Worm (Caenorhabditis elegans) whole organism, L4/young adult: ENCODE measurements around the gene T26H8.5.
"Not testable (repeated sequence)": the region's sequence is repeated elsewhere in the genome, so short reads cannot be mapped to it uniquely, and the experiment has no call there.

Experiments
- W03F9.2 ChIP-seq: fragments of 150-350 bp; optimal IDR thresholded peaks from 2 replicates; lab custom pipeline; 2014; ENCODE audit warnings: missing biosample characterization, missing genetic modification characterization
- dao-5 ChIP-seq: sonication (generic microtip); optimal IDR thresholded peaks from 2 replicates; lab custom pipeline; 2016; ENCODE audit warnings: missing genotype, missing genetic modification characterization, moderate library complexity, missing compliant biosample characterization
- him-1 ChIP-seq: sonication (generic microtip); optimal IDR thresholded peaks from 2 replicates; lab custom pipeline; 2016; ENCODE audit warnings: missing genotype, missing genetic modification reagents, missing genetic modification characterization, missing compliant biosample characterization

T26H8.5 gene

ce11 chrV:15281279-15281949, 24.0 kb downstream of the T26H8.5 start, which contains the start of the genes srw-19 and srx-51:
TSS of gene srw-19 (minus strand) at chrV:15281379.
TSS of gene srx-51 (plus strand) at chrV:15281899.
- TF ChIP-seq dao-5 (tag; lab: Kevin White, UChicago), result no peak
- TF ChIP-seq W03F9.2, result no peak
- no peak for TF ChIP-seq him-1

- TF ChIP-seq W03F9.2 (no peak), him-1 (no peak), dao-5 (tag; lab: Kevin White, UChicago) (no peak)
Observed at ce11 chrV:15276915-15277314, 28.5 kb downstream of the T26H8.5 start, which contains the start of gene srw-17. TSS of gene srw-17 (minus strand) at chrV:15277015.

ce11 chrV:15274757-15275156, 30.6 kb downstream of the T26H8.5 start, which contains the start of gene srw-16:
TSS of gene srw-16 (minus strand) at chrV:15274857.
- no peak for TF ChIP-seq him-1
- TF ChIP-seq dao-5 (tag; lab: Kevin White, UChicago), result no peak
- no peak for TF ChIP-seq W03F9.2

DNA sequence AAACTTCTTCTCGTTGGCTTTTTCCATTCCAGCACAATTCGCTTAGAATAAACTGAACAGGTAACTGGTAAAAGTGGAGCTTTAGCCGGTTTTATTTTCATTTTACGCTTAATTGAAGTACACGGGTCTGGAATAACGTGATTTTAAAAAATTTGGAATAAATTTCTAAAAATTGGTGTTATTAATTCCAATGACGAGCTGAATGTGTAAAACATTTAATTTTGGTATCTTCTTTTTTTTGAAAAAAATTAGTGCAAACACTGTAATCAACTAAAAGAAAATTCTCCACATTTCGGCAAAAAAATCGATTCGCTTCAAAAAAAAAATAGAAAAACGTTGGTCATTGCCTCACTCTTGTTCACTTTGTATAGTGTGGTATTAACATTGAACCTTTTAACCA, 33.1 kb downstream of the T26H8.5 start, which contains the start of gene T10H4.4:
TSS of gene T10H4.4 (minus strand) at position 101 of the 400 bp plus-strand sequence.
- no peak for TF ChIP-seq dao-5 (tag; lab: Kevin White, UChicago)
- no peak for TF ChIP-seq him-1
- TF ChIP-seq W03F9.2, result no peak

DNA sequence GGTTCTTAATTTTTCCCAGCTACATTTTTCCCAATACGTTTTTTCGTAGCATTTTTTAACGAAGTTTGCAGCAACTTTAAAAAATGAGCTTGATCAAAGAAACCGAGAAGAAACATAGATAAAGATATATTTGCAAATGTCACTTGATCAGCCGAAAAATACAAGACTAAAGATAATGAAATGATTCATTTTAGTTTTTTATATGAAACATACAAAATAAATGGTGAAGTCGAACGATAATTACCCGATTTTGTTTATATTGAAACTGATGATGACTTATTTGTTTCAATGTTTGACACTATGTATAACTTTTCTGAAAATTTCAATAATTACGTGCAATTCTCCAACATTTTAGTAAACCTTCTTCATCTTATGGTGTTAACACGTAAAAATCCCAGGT, 37.1 kb downstream of the T26H8.5 start, which contains the start of gene srw-22:
TSS of gene srw-22 (plus strand) at position 301 of the 400 bp plus-strand sequence.
- TF ChIP-seq dao-5 (tag; lab: Kevin White, UChicago) (no peak), him-1 (no peak), W03F9.2 (no peak)

- TF ChIP-seq dao-5 (tag; lab: Kevin White, UChicago), result no peak
- TF ChIP-seq W03F9.2, result no peak
- no peak for TF ChIP-seq him-1
Observed at ce11 chrV:15267405-15267804, 38.0 kb downstream of the T26H8.5 start, which contains the start of gene T10H4.13. TSS of gene T10H4.13 (minus strand) at chrV:15267505.

- TF ChIP-seq dao-5 (tag; lab: Kevin White, UChicago), result no peak
- TF ChIP-seq W03F9.2, result no peak
- TF ChIP-seq him-1, result no peak
Observed at ce11 chrV:15265814-15266213, 39.6 kb downstream of the T26H8.5 start, which contains the start of gene M01B2.13. TSS of gene M01B2.13 (minus strand) at chrV:15265914.

DNA sequence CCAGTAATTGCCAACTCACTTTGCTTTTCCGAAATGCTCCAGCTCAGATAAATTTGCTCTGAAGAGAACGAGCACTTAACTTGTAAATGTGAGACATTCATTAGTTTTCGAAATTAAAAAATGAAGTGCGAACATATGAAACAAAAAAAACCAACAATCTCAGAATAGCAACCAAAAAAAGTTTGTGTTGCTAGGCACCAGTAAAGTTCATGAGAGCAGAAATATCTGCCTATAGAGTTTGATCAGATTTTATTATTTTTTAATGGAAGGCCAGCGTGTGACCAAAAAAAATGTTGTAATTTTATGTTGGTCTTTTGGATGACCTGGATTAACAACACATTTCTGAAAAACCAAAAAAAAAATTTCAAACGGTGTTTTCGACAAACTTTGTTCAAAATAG, 41.3 kb downstream of the T26H8.5 start, which contains the start of gene M01B2.12:
TSS of gene M01B2.12 (minus strand) at position 101 of the 400 bp plus-strand sequence.
- TF ChIP-seq W03F9.2 (no peak), him-1 (no peak), dao-5 (tag; lab: Kevin White, UChicago) (no peak)

DNA sequence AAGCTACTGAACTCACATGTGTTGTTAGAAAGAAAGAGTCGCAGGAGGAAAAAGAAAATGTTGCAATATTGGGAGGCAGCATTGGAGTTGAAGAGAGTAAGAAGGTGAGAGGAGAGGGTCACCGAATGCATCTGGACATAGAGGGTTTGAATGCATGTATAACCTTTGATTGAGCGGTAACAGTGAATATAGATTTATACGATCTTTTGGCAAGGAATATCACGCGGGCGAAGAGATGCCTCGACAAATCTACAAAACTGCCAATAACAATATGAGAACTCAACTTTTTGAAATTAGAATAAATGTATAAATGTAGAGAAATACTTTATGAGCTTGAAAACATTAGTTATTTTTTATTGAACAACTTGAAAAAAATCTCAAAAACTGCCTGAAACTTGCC, 43.1 kb downstream of the T26H8.5 start, which contains the start of gene M01B2.10:
TSS of gene M01B2.10 (minus strand) at position 101 of the 400 bp plus-strand sequence.
- TF ChIP-seq him-1; W03F9.2; dao-5 (tag; lab: Kevin White, UChicago): not testable (repeated sequence)

DNA sequence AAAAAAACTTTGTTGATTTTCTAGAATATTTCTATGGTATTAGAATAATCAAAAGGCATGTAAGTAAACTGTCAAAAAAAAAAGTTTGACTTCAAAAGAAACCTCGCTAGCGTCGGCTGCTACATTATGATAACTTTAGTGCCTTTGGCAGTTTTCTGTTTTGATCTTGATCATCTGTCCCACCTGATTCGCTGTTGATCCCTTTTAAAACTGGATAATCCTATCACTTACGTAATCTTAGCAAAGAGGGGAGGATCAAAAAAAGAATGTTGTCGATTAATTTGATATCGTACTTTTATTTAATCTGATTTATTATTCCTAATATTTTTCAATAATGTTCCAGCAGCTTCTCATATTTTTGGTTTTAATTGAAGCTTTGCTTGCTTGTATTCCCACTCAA, 45.5 kb downstream of the T26H8.5 start, which contains the start of gene M01B2.8:
TSS of gene M01B2.8 (plus strand) at position 301 of the 400 bp plus-strand sequence.
- TF ChIP-seq dao-5 (tag; lab: Kevin White, UChicago) (no peak), W03F9.2 (no peak), him-1 (no peak)

DNA sequence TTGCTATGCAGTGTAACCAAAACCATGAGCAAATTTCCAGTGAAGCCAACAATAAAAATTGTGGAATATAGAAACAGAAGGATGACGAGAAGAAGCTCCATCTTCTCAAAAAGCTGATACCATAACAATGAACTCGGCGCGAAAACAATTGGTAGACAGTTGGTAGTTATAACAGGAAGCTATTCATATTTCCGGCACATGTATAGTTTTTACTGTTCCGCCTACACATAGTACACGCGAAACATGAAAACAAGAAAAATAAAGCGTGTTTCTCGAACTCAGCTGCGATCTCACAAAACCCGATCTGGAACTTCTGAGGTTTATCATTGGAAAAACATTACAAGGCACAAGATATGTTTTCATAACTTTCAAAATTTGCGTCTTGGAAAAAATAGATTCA, 46.4 kb downstream of the T26H8.5 start, which contains the start of gene srsx-37:
TSS of gene srsx-37 (minus strand) at position 101 of the 400 bp plus-strand sequence.
- TF ChIP-seq him-1 (no peak), dao-5 (tag; lab: Kevin White, UChicago) (no peak), W03F9.2 (no peak)

ce11 chrV:15256669-15257068, 48.7 kb downstream of the T26H8.5 start, which contains the start of gene srsx-39:
TSS of gene srsx-39 (minus strand) at chrV:15256769.
- TF ChIP-seq dao-5 (tag; lab: Kevin White, UChicago); him-1; W03F9.2: not testable (repeated sequence)
